Fruit fly (Drosophila melanogaster): Measurements from ENCODE around the gene CG9672.
A peak's percentile ranks its signal among the peaks of the same experiment; 100 is the strongest.

dm6 chrX:16696614-16697519, 9.8 kb downstream of the CG9672 start:
- no peak for TF ChIP-seq CG8159 (tag; optimal IDR thresholded peaks at IDR 0.05)
- no peak for TF ChIP-seq gl (tag; optimal IDR thresholded peaks at IDR 0.05)
- TF ChIP-seq CG34367 (tag; optimal IDR thresholded peaks at IDR 0.05) = no peak
- TF ChIP-seq D1 (tag; optimal IDR thresholded peaks at IDR 0.05) = no peak
- no peak for TF ChIP-seq fd96Ca (GFP tag; IDR thresholded peaks at IDR 0.05)
- no peak for TF ChIP-seq EcR (GFP tag; optimal IDR thresholded peaks at IDR 0.05)
- peak; percentile 39 for TF ChIP-seq CG8301 (tag; optimal IDR thresholded peaks at IDR 0.05)
- TF ChIP-seq CG15710 (tag; optimal IDR thresholded peaks at IDR 0.05) = no peak
- no peak for TF ChIP-seq rn (GFP tag; IDR thresholded peaks at IDR 0.05)
- TF ChIP-seq Snoo (tag; optimal IDR thresholded peaks at IDR 0.05) = peak; percentile 2
- no peak for TF ChIP-seq CG9948 (tag; optimal IDR thresholded peaks at IDR 0.05)
- no peak for TF ChIP-seq CG12605 (GFP tag; IDR thresholded peaks at IDR 0.05)
- TF ChIP-seq CG14655 (GFP tag; optimal IDR thresholded peaks at IDR 0.05) = peak; percentile 16
- no peak for TF ChIP-seq CG17806 (tag; optimal IDR thresholded peaks at IDR 0.05)
